Fruit fly (Drosophila melanogaster): Measurements from ENCODE around the gene CG17127.

The CG17127 gene

DNA sequence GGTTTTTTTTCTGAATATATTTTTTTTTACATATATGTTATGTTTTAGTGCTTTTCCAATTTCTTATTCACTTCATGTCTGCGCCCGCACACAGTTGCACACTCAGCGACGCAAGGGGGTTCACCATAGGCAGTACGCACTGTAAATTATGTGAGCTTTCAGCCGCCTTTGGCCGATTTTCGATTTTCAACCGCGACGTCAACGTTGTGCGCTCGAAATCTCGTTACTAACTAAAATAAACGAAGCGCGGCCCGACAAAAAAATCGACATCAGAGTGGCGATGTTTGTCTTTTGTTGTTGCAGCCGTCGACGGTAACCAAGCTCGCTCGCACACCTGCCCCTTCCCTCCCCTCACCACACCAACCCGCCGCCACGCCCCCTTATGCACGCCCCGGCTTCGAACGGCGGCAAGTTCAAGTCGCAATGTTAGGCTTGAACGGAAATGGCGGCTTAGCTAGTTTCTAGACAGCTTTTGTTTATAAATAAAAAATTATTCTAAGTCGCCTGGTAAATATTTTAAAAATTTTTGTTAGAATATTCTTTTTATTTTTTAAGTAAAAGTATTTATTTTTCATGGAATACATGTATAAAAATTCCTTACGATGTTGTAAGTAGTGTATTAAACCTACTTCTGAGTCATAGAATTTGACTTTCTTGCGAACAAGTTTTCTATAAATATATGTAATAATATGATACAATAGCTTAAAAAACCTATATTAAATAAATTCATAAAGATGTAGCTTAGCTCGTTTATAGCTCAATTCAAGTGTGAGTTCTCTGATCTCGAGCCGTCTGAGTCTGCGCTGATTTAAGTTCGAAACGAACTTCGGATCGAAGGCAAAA lies 30.4 kb downstream of the CG17127 start, which contains the start of gene CG31869:
CG31869 (minus strand) TSS at position 233 of the 843 bp plus-strand sequence.
- no peak for TF ChIP-seq CTCF (optimal IDR thresholded peaks at IDR 0.05)
- no peak for TF ChIP-seq CG8478 (optimal IDR thresholded peaks at IDR 0.05)

DNA sequence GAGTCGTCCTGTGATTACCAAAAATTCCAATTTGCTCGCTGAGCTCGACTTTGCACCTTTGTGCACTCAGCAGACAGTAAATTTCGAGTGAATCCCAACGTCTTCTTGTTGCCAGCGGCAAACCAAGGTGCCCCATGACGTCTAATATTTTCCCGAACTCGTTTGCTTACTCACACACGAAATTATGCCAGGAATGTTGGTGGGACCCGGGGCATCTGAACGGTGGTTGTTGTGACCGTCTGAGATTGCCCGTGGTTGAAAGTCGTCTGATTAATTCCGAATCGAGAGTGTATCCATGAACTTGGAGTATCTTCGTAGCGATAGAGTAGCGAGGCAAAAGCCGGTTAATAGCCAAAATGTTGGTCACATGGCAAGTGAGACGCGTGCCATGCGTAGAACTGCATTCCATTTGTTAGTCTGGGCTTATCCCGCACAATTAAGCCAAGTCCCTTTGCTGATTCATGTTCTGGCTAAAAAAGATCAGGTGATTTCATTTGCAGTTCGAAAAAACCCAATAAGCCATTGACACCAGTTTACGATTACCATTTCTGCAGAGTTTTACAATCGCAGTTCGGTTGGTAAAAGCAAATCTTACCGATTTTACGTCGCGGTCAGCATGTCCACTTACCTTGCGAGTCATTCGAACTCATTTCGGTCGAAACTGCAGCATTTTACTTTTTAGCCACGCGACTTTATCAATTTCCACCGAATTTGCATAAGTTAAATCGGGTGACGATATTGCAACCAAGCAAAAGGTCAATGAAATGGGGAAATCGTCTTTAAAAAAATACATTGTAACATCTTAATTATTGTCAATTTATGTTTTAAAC lies 31.5 kb downstream of the CG17127 start:
- TF ChIP-seq CTCF (optimal IDR thresholded peaks at IDR 0.05) (no peak), CG8478 (optimal IDR thresholded peaks at IDR 0.05) (no peak)

DNA sequence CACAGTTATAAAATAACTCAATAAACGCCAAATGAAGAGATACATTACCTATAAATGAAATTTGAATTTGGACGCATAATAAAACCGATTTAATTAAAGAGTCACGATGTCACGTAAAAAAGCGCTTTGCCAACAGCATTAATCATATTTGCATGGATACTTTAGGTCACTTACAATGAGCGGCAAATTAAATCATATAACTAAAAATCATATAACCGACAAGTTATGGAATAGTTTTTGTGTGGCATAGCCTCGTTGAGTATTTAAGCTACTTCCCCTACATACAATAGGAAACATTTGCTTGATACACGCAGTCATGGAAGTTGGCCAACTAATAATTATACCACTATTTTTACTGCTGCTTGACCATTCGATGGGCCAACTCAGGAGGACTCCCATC lies 48.1 kb downstream of the CG17127 start, which contains the start of gene CG6508:
CG6508 (plus strand) TSS at position 301 of the 400 bp plus-strand sequence.
- TF ChIP-seq CTCF (optimal IDR thresholded peaks at IDR 0.05) (no peak), CG8478 (optimal IDR thresholded peaks at IDR 0.05) (no peak)

DNA sequence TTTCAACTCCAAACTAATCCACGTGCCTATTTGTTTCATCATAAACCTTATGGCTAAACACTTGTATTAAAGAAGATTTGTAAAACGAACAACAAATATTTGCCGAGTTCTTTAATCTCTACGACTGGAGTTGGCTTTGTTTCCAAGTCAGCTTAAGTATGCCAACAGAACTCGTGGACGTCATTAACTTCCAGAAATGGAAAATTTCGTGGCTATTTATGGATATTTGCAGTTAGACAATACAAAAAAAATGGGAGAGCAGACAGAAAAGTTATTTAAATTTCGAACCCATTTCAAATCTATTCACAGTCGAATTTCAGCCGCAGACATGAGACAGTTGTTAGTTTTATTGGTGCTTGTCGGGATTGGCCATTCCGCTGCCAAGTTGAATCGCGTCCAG lies 49.7 kb downstream of the CG17127 start, which contains the start of gene CG17134:
CG17134 (plus strand) TSS at position 301 of the 400 bp plus-strand sequence.
- TF ChIP-seq CTCF (optimal IDR thresholded peaks at IDR 0.05) (no peak), CG8478 (optimal IDR thresholded peaks at IDR 0.05) (no peak)
